Fruit fly (Drosophila melanogaster) whole organism, prepupa: ENCODE data around the gene CG31213.

Experiments used
- CG10631 ChIP-seq: fragments of 200-800 bp; sonication (Bioruptor generic); optimal IDR thresholded peaks from 2 replicates; lab custom pipeline; 2016; ENCODE audit warnings: missing biosample characterization, missing genetic modification characterization
- CG10669 ChIP-seq: fragments of 200-800 bp; sonication (Bioruptor generic); optimal IDR thresholded peaks from 3 replicates; lab custom pipeline; 2018; ENCODE audit warnings: missing biosample characterization, mild to moderate bottlenecking, missing genetic modification characterization, moderate library complexity
- CG11762 ChIP-seq: fragments of 200-800 bp; sonication (Bioruptor generic); optimal IDR thresholded peaks from 3 replicates; lab custom pipeline; 2016; ENCODE audit warnings: missing biosample characterization, missing genetic modification characterization; ENCODE audit not compliant: insufficient read depth
- CG15336 ChIP-seq: fragments of 200-800 bp; sonication (Bioruptor generic); IDR thresholded peaks from 2 replicates; pipeline ENCODE4 v1.3.6; 2022; ENCODE audit warnings: missing biosample characterization, missing genetic modification characterization
- CG1621 ChIP-seq: fragments of 200-800 bp; sonication (Bioruptor generic); optimal IDR thresholded peaks from 3 replicates; lab custom pipeline; 2018; ENCODE audit warnings: missing biosample characterization, mild to moderate bottlenecking, missing genetic modification characterization
- CG16779 ChIP-seq: fragments of 200-800 bp; sonication (Bioruptor generic); optimal IDR thresholded peaks from 3 replicates; lab custom pipeline; 2017; ENCODE audit warnings: missing biosample characterization, mild to moderate bottlenecking, missing genetic modification characterization
- CG3032 ChIP-seq: fragments of 200-800 bp; optimal IDR thresholded peaks from 2 replicates; lab custom pipeline; 2019; ENCODE audit warnings: missing biosample characterization, mild to moderate bottlenecking, missing genetic modification characterization, moderate library complexity
- CG31627 ChIP-seq: fragments of 200-800 bp; sonication (Bioruptor generic); optimal IDR thresholded peaks from 3 replicates; lab custom pipeline; 2016; ENCODE audit warnings: missing biosample characterization, missing genetic modification characterization
- CG32006 ChIP-seq: fragments of 200-800 bp; sonication (Bioruptor generic); optimal IDR thresholded peaks from 3 replicates; lab custom pipeline; 2017; ENCODE audit warnings: missing biosample characterization, mild to moderate bottlenecking, missing genetic modification characterization
- CG34406 ChIP-seq: fragments of 200-800 bp; sonication (Bioruptor generic); optimal IDR thresholded peaks from 3 replicates; lab custom pipeline; 2016; ENCODE audit warnings: missing biosample characterization, missing genetic modification characterization
- CG3919 ChIP-seq: fragments of 200-800 bp; sonication (Bioruptor generic); optimal IDR thresholded peaks from 3 replicates; lab custom pipeline; 2016; ENCODE audit warnings: missing biosample characterization, missing genetic modification characterization
- CG4318 ChIP-seq: fragments of 200-800 bp; sonication (Bioruptor generic); optimal IDR thresholded peaks from 3 replicates; lab custom pipeline; 2017; ENCODE audit warnings: missing biosample characterization, mild to moderate bottlenecking, missing genetic modification characterization
- CG6163 ChIP-seq: fragments of 200-800 bp; sonication (Bioruptor generic); IDR thresholded peaks from 3 replicates; pipeline ENCODE4 v1.3.6; 2022; ENCODE audit warnings: missing biosample characterization, missing genetic modification characterization
- CG6276 ChIP-seq: fragments of 200-800 bp; sonication (Bioruptor generic); optimal IDR thresholded peaks from 2 replicates; lab custom pipeline; 2017; ENCODE audit warnings: missing biosample characterization, mild to moderate bottlenecking, missing genetic modification characterization
- CG6792 ChIP-seq: fragments of 200-800 bp; sonication (Bioruptor generic); optimal IDR thresholded peaks from 3 replicates; lab custom pipeline; 2016; ENCODE audit warnings: missing biosample characterization, missing genetic modification characterization
- CG6808 ChIP-seq: fragments of 200-800 bp; sonication (Bioruptor generic); optimal IDR thresholded peaks from 3 replicates; lab custom pipeline; 2017; ENCODE audit warnings: missing biosample characterization, missing genetic modification characterization, mild to moderate bottlenecking, moderate library complexity, missing genetic modification reagents
- CG6854 ChIP-seq: fragments of 200-800 bp; sonication (Bioruptor generic); optimal IDR thresholded peaks from 2 replicates; lab custom pipeline; 2017; ENCODE audit warnings: missing biosample characterization, mild to moderate bottlenecking, missing genetic modification characterization
- CG7368 ChIP-seq: fragments of 200-800 bp; sonication (Bioruptor generic); optimal IDR thresholded peaks from 3 replicates; lab custom pipeline; 2016; ENCODE audit warnings: missing biosample characterization, missing genetic modification characterization
- CG8119 ChIP-seq: fragments of 200-800 bp; sonication (Bioruptor generic); IDR thresholded peaks from 3 replicates; pipeline ENCODE4 v1.3.6; 2022; ENCODE audit warnings: missing biosample characterization, missing genetic modification characterization
- CG8319 ChIP-seq: fragments of 200-800 bp; sonication (Bioruptor generic); optimal IDR thresholded peaks from 3 replicates; lab custom pipeline; 2016; ENCODE audit warnings: missing biosample characterization, missing genetic modification characterization
- CG8632 ChIP-seq: fragments of 200-800 bp; sonication (Bioruptor generic); optimal IDR thresholded peaks from 3 replicates; lab custom pipeline; 2016; ENCODE audit warnings: missing biosample characterization, missing genetic modification characterization
- Eip75B ChIP-seq: fragments of 200-800 bp; sonication (Bioruptor generic); optimal IDR thresholded peaks from 3 replicates; lab custom pipeline; 2016; ENCODE audit warnings: missing biosample characterization, missing genetic modification characterization
- Eip78C ChIP-seq: fragments of 200-800 bp; sonication (Bioruptor generic); peaks from one replicate; lab custom pipeline; 2016; ENCODE audit warnings: missing biosample characterization, missing genetic modification characterization
- Eip93F ChIP-seq: fragments of 200-800 bp; sonication (Bioruptor generic); optimal IDR thresholded peaks from 2 replicates; lab custom pipeline; 2016; ENCODE audit warnings: missing biosample characterization, mild to moderate bottlenecking, missing genetic modification characterization
- Ets21C ChIP-seq: fragments of 200-800 bp; sonication (Bioruptor generic); optimal IDR thresholded peaks from 3 replicates; lab custom pipeline; 2016; ENCODE audit warnings: missing biosample characterization, missing genetic modification characterization
- Ets96B ChIP-seq: fragments of 200-800 bp; optimal IDR thresholded peaks from 2 replicates; lab custom pipeline; 2019; ENCODE audit warnings: missing biosample characterization, mild to moderate bottlenecking, missing genetic modification characterization, moderate library complexity
- Gug ChIP-seq: fragments of 200-800 bp; sonication (Bioruptor generic); IDR thresholded peaks from 2 replicates; pipeline ENCODE4 v1.3.6; 2022; ENCODE audit warnings: missing biosample characterization, missing genetic modification characterization
- Hr38 ChIP-seq: sonication (Bioruptor generic); optimal IDR thresholded peaks from 2 replicates; lab custom pipeline; 2016; ENCODE audit warnings: missing biosample characterization, missing genetic modification characterization
- Hr39 ChIP-seq: fragments of 200-800 bp; sonication (Bioruptor generic); optimal IDR thresholded peaks from 2 replicates; lab custom pipeline; 2016; ENCODE audit warnings: missing biosample characterization, missing genetic modification characterization
- Hr4 ChIP-seq: fragments of 200-800 bp; sonication (Bioruptor generic); optimal IDR thresholded peaks from 3 replicates; lab custom pipeline; 2016; ENCODE audit warnings: missing biosample characterization, missing genetic modification characterization
- Lpt ChIP-seq: fragments of 200-800 bp; sonication (Bioruptor generic); optimal IDR thresholded peaks from 3 replicates; lab custom pipeline; 2016; ENCODE audit warnings: missing biosample characterization, missing genetic modification characterization
- Met ChIP-seq: fragments of 200-800 bp; sonication (Bioruptor generic); optimal IDR thresholded peaks from 3 replicates; lab custom pipeline; 2016; ENCODE audit warnings: missing biosample characterization, missing genetic modification characterization
- OdsH ChIP-seq: fragments of 200-800 bp; sonication (Bioruptor generic); optimal IDR thresholded peaks from 3 replicates; lab custom pipeline; 2016; ENCODE audit warnings: missing biosample characterization, missing genetic modification characterization
- Smox ChIP-seq: fragments of 200-800 bp; sonication (Bioruptor generic); optimal IDR thresholded peaks from 3 replicates; lab custom pipeline; 2016; ENCODE audit warnings: missing biosample characterization, missing genetic modification characterization
- Sox102F ChIP-seq: fragments of 200-800 bp; sonication (Bioruptor generic); optimal IDR thresholded peaks from 2 replicates; lab custom pipeline; 2016; ENCODE audit warnings: missing biosample characterization, mild to moderate bottlenecking, missing genetic modification characterization
- Sox15 ChIP-seq: fragments of 200-800 bp; sonication (Bioruptor generic); optimal IDR thresholded peaks from 3 replicates; lab custom pipeline; 2016; ENCODE audit warnings: missing biosample characterization, missing genetic modification characterization
- achi ChIP-seq: fragments of 200-800 bp; sonication (Bioruptor generic); optimal IDR thresholded peaks from 3 replicates; lab custom pipeline; 2016; ENCODE audit warnings: missing biosample characterization, missing genetic modification characterization
- acj6 ChIP-seq: fragments of 200-800 bp; sonication (Bioruptor generic); optimal IDR thresholded peaks from 3 replicates; lab custom pipeline; 2016; ENCODE audit warnings: missing biosample characterization, missing genetic modification characterization
- dsx ChIP-seq: fragments of 200-800 bp; optimal IDR thresholded peaks from 3 replicates; lab custom pipeline; 2019; ENCODE audit warnings: missing biosample characterization, mild to moderate bottlenecking, missing genetic modification characterization, moderate library complexity; ENCODE audit not compliant: poor library complexity, severe bottlenecking
- eg ChIP-seq: fragments of 200-800 bp; sonication (Bioruptor generic); IDR thresholded peaks from 3 replicates; pipeline ENCODE4 v1.3.6; 2022; ENCODE audit warnings: missing biosample characterization, missing genetic modification characterization
- esn ChIP-seq: fragments of 200-800 bp; sonication (Bioruptor generic); optimal IDR thresholded peaks from 2 replicates; lab custom pipeline; 2016; ENCODE audit warnings: missing biosample characterization, mild to moderate bottlenecking, missing genetic modification characterization, moderate library complexity
- fd59A ChIP-seq: fragments of 200-800 bp; sonication (Bioruptor generic); optimal IDR thresholded peaks from 2 replicates; lab custom pipeline; 2017; ENCODE audit warnings: missing biosample characterization, mild to moderate bottlenecking, missing genetic modification characterization, missing genetic modification reagents
- fd85E ChIP-seq: fragments of 200-800 bp; sonication (Bioruptor generic); optimal IDR thresholded peaks from 3 replicates; lab custom pipeline; 2016; ENCODE audit warnings: missing biosample characterization, missing genetic modification characterization
- net ChIP-seq: fragments of 200-800 bp; sonication (Bioruptor generic); optimal IDR thresholded peaks from 3 replicates; lab custom pipeline; 2016; ENCODE audit warnings: missing biosample characterization, missing genetic modification characterization
- pdm3 ChIP-seq: fragments of 200-800 bp; sonication (Bioruptor generic); optimal IDR thresholded peaks from 3 replicates; lab custom pipeline; 2016; ENCODE audit warnings: missing biosample characterization, missing genetic modification characterization
- salr ChIP-seq, 2 experiments: fragments of 200-800 bp; sonication (Bioruptor generic); optimal IDR thresholded peaks; 3 replicates each; lab custom pipeline; 2016 to 2018; ENCODE audit warnings: missing biosample characterization in 2 of 2, missing genetic modification characterization in 2 of 2, mild to moderate bottlenecking in 1 of 2
- ss ChIP-seq, 2 experiments: fragments of 200-800 bp; sonication (Bioruptor generic); optimal IDR thresholded peaks; 2 replicates in 1 of 2; 3 replicates in 1 of 2; lab custom pipeline; 2017 to 2018; ENCODE audit warnings: mild to moderate bottlenecking in 2 of 2, missing biosample characterization in 2 of 2, missing genetic modification characterization in 2 of 2, moderate library complexity in 1 of 2
- svp ChIP-seq: fragments of 200-800 bp; sonication (Bioruptor generic); peaks from one replicate; lab custom pipeline; 2016; ENCODE audit warnings: missing biosample characterization, missing genetic modification characterization
- topi ChIP-seq: fragments of 200-800 bp; sonication (Bioruptor generic); optimal IDR thresholded peaks from 3 replicates; lab custom pipeline; 2016; ENCODE audit warnings: missing biosample characterization, missing genetic modification characterization
- vri ChIP-seq: fragments of 200-800 bp; sonication (Bioruptor generic); optimal IDR thresholded peaks from 3 replicates; lab custom pipeline; 2016; ENCODE audit warnings: missing biosample characterization, mild to moderate bottlenecking, missing genetic modification characterization

The CG31213 gene

DNA sequence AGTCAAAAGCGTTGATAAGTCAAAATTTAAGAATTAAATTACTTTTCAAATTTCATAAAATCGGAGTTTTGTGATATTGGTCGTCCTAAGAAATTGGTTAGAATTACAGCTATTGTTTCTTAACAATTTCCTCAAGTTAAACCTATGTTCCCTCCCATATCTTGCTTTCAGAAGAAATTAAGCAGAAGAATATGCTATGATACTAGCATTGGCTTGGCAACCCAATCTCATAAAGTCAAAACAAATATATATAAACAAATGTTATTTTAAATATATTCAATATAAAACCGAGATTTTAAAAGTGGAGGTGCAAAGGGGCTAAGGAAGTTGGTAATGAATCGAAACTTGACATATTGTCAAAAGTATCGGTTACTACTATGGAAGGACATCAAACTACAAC is at the start of gene CG31213:
TSS of gene CG31213 (plus strand) at position 301 of the 400 bp plus-strand sequence.
- TF ChIP-seq CG10669 (GFP tag; lab: Kevin White, UChicago): no peak
- TF ChIP-seq achi (GFP tag; lab: Kevin White, UChicago): no peak
- no peak for TF ChIP-seq Hr39 (GFP tag; lab: Kevin White, UChicago)
- TF ChIP-seq fd59A: no peak
- no peak for TF ChIP-seq Ets96B (tag; lab: Kevin White, UChicago)
- TF ChIP-seq svp (GFP tag; lab: Kevin White, UChicago): no peak
- TF ChIP-seq CG8632 (GFP tag; lab: Kevin White, UChicago): no peak
- TF ChIP-seq, all 60 proteins: peak for 0

dm6 chr3R:19924331-19924730 is 48.4 kb upstream of the CG31213 start:
- TF ChIP-seq eg (GFP tag; lab: Robert Waterston, UW) (no peak), CG1621 (tag; lab: Kevin White, UChicago) (no peak), dsx (GFP tag; lab: Kevin White, UChicago) (no peak), CG8119 (GFP tag; lab: Robert Waterston, UW) (no peak), CG10631 (GFP tag; lab: Kevin White, UChicago) (peak; percentile 55), Gug (GFP tag; lab: Robert Waterston, UW) (no peak), CG11762 (peak; percentile 5), Sox102F (GFP tag; lab: Kevin White, UChicago) (no peak), CG6854 (GFP tag; lab: Kevin White, UChicago) (no peak), pdm3 (peak; percentile 36), CG8319 (no peak), OdsH (GFP tag; lab: Kevin White, UChicago) (no peak), net (GFP tag; lab: Kevin White, UChicago) (peak; percentile 46), CG4318 (no peak), CG6808 (GFP tag; lab: Kevin White, UChicago) (no peak), svp (GFP tag; lab: Kevin White, UChicago) (no peak), CG6276 (GFP tag; lab: Kevin White, UChicago) (no peak), Hr4 (no peak), salr (GFP tag; optimal IDR thresholded peaks at IDR 0.05; lab: Kevin White, UChicago) (peak in 1 of 2 experiments; percentile 45), Ets96B (tag; lab: Kevin White, UChicago) (no peak), fd85E (GFP tag; lab: Kevin White, UChicago) (no peak), fd59A (peak; percentile 33), CG15336 (no peak), Eip78C (GFP tag; lab: Kevin White, UChicago) (peak; percentile 93), CG32006 (GFP tag; lab: Kevin White, UChicago) (no peak), CG6163 (no peak; the same call in 1 of the 3 replicates), Hr38 (GFP tag; lab: Kevin White, UChicago) (no peak), Lpt (no peak), esn (GFP tag; lab: Kevin White, UChicago) (no peak), CG6792 (GFP tag; lab: Kevin White, UChicago) (peak; percentile 64), Eip75B (GFP tag; lab: Kevin White, UChicago) (peak; percentile 50), CG7368 (GFP tag; lab: Kevin White, UChicago) (peak; percentile 57), CG16779 (tag; lab: Kevin White, UChicago) (peak; percentile 21), Ets21C (GFP tag; lab: Kevin White, UChicago) (no peak), ss (GFP tag; optimal IDR thresholded peaks at IDR 0.05; lab: Kevin White, UChicago) (peak in 1 of 2 experiments; percentile 87), CG10669 (GFP tag; lab: Kevin White, UChicago) (no peak), Smox (peak; percentile 25), CG31627 (no peak), CG8632 (GFP tag; lab: Kevin White, UChicago) (peak; percentile 52), CG34406 (GFP tag; lab: Kevin White, UChicago) (peak; percentile 42), topi (no peak), Met (peak; percentile 36), CG3919 (GFP tag; lab: Kevin White, UChicago) (no peak), CG3032 (no peak), Sox15 (GFP tag; lab: Kevin White, UChicago) (no peak), vri (peak; percentile 9), Eip93F (GFP tag; lab: Kevin White, UChicago) (no peak), acj6 (GFP tag; lab: Kevin White, UChicago) (no peak), Hr39 (GFP tag; lab: Kevin White, UChicago) (no peak)
